Fruit fly (Drosophila melanogaster): ENCODE measurements around the gene CG14710.

CG14710 gene

dm6 chr3R:11589764-11590358 lies 30.0 kb upstream of the CG14710 start, which contains the start of gene CG6791 (continued):
- TF ChIP-seq ap (GFP tag; IDR thresholded peaks at IDR 0.05) (no peak), Fer1 (GFP tag; optimal IDR thresholded peaks at IDR 0.05) (no peak), Doc2 (GFP tag; IDR thresholded peaks at IDR 0.05) (no peak), shn (GFP tag; optimal IDR thresholded peaks at IDR 0.05) (no peak), nom (GFP tag; optimal IDR thresholded peaks at IDR 0.05) (no peak), Hr3 (GFP tag; optimal IDR thresholded peaks at IDR 0.05) (no peak), Abd-B (GFP tag; optimal IDR thresholded peaks at IDR 0.05) (no peak), C15 (GFP tag; IDR thresholded peaks at IDR 0.05) (no peak), otp (GFP tag; IDR thresholded peaks at IDR 0.05) (no peak), lilli (GFP tag; optimal IDR thresholded peaks at IDR 0.05) (no peak), Bdp1 (GFP tag; optimal IDR thresholded peaks at IDR 0.05) (no peak), CG14050 (GFP tag; IDR thresholded peaks at IDR 0.05) (no peak), HLHmδ (GFP tag; optimal IDR thresholded peaks at IDR 0.05) (no peak), slou (GFP tag; optimal IDR thresholded peaks at IDR 0.05) (no peak), Hr51 (GFP tag; optimal IDR thresholded peaks at IDR 0.05) (no peak), Neu2 (GFP tag; optimal IDR thresholded peaks at IDR 0.05; ENCODE audit: borderline replicate concordance) (no peak), Meics (GFP tag; optimal IDR thresholded peaks at IDR 0.05) (no peak), CoRest (tag; optimal IDR thresholded peaks at IDR 0.05) (no peak), CG3847 (GFP tag; IDR thresholded peaks at IDR 0.05) (peak; percentile 58), CG2712 (tag; optimal IDR thresholded peaks at IDR 0.05) (no peak), Drgx (GFP tag; IDR thresholded peaks at IDR 0.05) (no peak), CG14965 (GFP tag; optimal IDR thresholded peaks at IDR 0.05; ENCODE audit: borderline replicate concordance) (no peak), CG4404 (GFP tag; IDR thresholded peaks at IDR 0.05) (no peak), CG12744 (GFP tag; optimal IDR thresholded peaks at IDR 0.05) (no peak), B-H1 (GFP tag; IDR thresholded peaks at IDR 0.05) (no peak), CG17568 (GFP tag; optimal IDR thresholded peaks at IDR 0.05) (no peak), CG9437 (GFP tag; optimal IDR thresholded peaks at IDR 0.05) (no peak), CG30431 (GFP tag; optimal IDR thresholded peaks at IDR 0.05) (no peak), knrl (GFP tag; IDR thresholded peaks at IDR 0.05; ENCODE audit: partially characterized antibody) (peak; percentile 83), gro (GFP tag; optimal IDR thresholded peaks at IDR 0.05) (no peak), rib (GFP tag; IDR thresholded peaks at IDR 0.05) (no peak), CG14710 (tag; optimal IDR thresholded peaks at IDR 0.05) (peak; percentile 41), yki (optimal IDR thresholded peaks at IDR 0.05) (no peak), schlank (tag; optimal IDR thresholded peaks at IDR 0.05) (no peak), pan (optimal IDR thresholded peaks at IDR 0.05) (no peak), pan (GFP tag; optimal IDR thresholded peaks at IDR 0.05 in 1 of 2, IDR thresholded peaks at IDR 0.05 in 1 of 2) (no peak), Xbp1 (GFP tag; optimal IDR thresholded peaks at IDR 0.05) (no peak), CG15073 (GFP tag; optimal IDR thresholded peaks at IDR 0.05) (no peak), ERR (GFP tag; optimal IDR thresholded peaks at IDR 0.05) (no peak), Ssrp (tag; optimal IDR thresholded peaks at IDR 0.05) (no peak), CG17912 (GFP tag; optimal IDR thresholded peaks at IDR 0.05) (no peak), gt (GFP tag; IDR thresholded peaks at IDR 0.05) (no peak), vfl (GFP tag; optimal IDR thresholded peaks at IDR 0.05) (no peak), D (optimal IDR thresholded peaks at IDR 0.05) (peak; percentile 56), D (GFP tag; optimal IDR thresholded peaks at IDR 0.05) (no peak), CG14441 (GFP tag; IDR thresholded peaks at IDR 0.05) (no peak), Lim3 (GFP tag; IDR thresholded peaks at IDR 0.05) (no peak), CG4617 (GFP tag; optimal IDR thresholded peaks at IDR 0.05; ENCODE audit: borderline replicate concordance) (peak; percentile 72), CG4707 (GFP tag; optimal IDR thresholded peaks at IDR 0.05) (no peak), CG17802 (tag; optimal IDR thresholded peaks at IDR 0.05) (no peak), CG13624 (GFP tag; optimal IDR thresholded peaks at IDR 0.05) (no peak), CG10209 (GFP tag; optimal IDR thresholded peaks at IDR 0.05) (no peak)
